Fruit fly (Drosophila melanogaster) whole organism, embryonic: Measurements from ENCODE around the gene be.
A peak's percentile ranks its signal among the peaks of the same experiment; 100 is the strongest.

Source experiments
- Aef1 ChIP-seq: fragments of 200-800 bp; sonication (Bioruptor generic); IDR thresholded peaks from 3 replicates; pipeline ENCODE4 v1.3.6; 2022; ENCODE audit warnings: missing biosample characterization, missing genetic modification characterization
- CG10366 ChIP-seq: fragments of 200-800 bp; sonication (Bioruptor generic); IDR thresholded peaks from 2 replicates; pipeline ENCODE4 v1.3.6; 2022; ENCODE audit warnings: missing biosample characterization, missing genetic modification characterization
- CG11247 ChIP-seq: fragments of 200-800 bp; sonication (Bioruptor generic); IDR thresholded peaks from 2 replicates; pipeline ENCODE4 v1.3.6; 2022; ENCODE audit warnings: missing biosample characterization, missing genetic modification characterization
- CG11504 ChIP-seq: fragments of 200-800 bp; sonication (Bioruptor generic); optimal IDR thresholded peaks from 3 replicates; lab custom pipeline; 2019; ENCODE audit warnings: missing biosample characterization, mild to moderate bottlenecking, missing genetic modification characterization, moderate library complexity
- CG12155 ChIP-seq: fragments of 200-800 bp; sonication (Bioruptor generic); optimal IDR thresholded peaks from 3 replicates; lab custom pipeline; 2016; ENCODE audit warnings: missing biosample characterization, missing genetic modification characterization
- CG12942 ChIP-seq: fragments of 200-800 bp; sonication (Bioruptor generic); optimal IDR thresholded peaks from 3 replicates; lab custom pipeline; 2016; ENCODE audit warnings: missing biosample characterization, missing genetic modification characterization
- CG15269 ChIP-seq: fragments of 200-800 bp; sonication (Bioruptor generic); optimal IDR thresholded peaks from 2 replicates; lab custom pipeline; 2018; ENCODE audit warnings: missing biosample characterization, mild to moderate bottlenecking, missing genetic modification characterization, moderate library complexity
- CG16813 ChIP-seq: fragments of 200-800 bp; sonication (Bioruptor generic); IDR thresholded peaks from 3 replicates; pipeline ENCODE4 v1.3.6; 2022; ENCODE audit warnings: missing biosample characterization, missing genetic modification characterization; ENCODE audit not compliant: partially characterized antibody
- CG17829 ChIP-seq: fragments of 200-800 bp; optimal IDR thresholded peaks from 2 replicates; lab custom pipeline; 2019; ENCODE audit warnings: missing biosample characterization, mild to moderate bottlenecking, missing genetic modification characterization, moderate library complexity
- CG18599 ChIP-seq: fragments of 200-800 bp; sonication (Bioruptor generic); optimal IDR thresholded peaks from 3 replicates; lab custom pipeline; 2017; ENCODE audit warnings: missing biosample characterization, missing genetic modification characterization, mild to moderate bottlenecking, moderate library complexity, missing genetic modification reagents
- CG2889 ChIP-seq: fragments of 200-800 bp; sonication (Bioruptor generic); IDR thresholded peaks from 3 replicates; pipeline ENCODE4 v1.3.6; 2022; ENCODE audit warnings: missing biosample characterization, missing genetic modification characterization
- CG30431 ChIP-seq: fragments of 200-800 bp; sonication (Bioruptor generic); optimal IDR thresholded peaks from 2 replicates; lab custom pipeline; 2017; ENCODE audit warnings: missing biosample characterization, missing genetic modification characterization
- CG31224 ChIP-seq: fragments of 200-800 bp; sonication (Bioruptor generic); IDR thresholded peaks from 2 replicates; pipeline ENCODE4 v1.3.6; 2022; ENCODE audit warnings: missing biosample characterization, missing genetic modification characterization
- CG34376 ChIP-seq: fragments of 200-800 bp; sonication (Bioruptor generic); optimal IDR thresholded peaks from 2 replicates; lab custom pipeline; 2018; ENCODE audit warnings: missing biosample characterization, mild to moderate bottlenecking, missing genetic modification characterization
- CG3838 ChIP-seq: fragments of 200-800 bp; sonication (Bioruptor generic); optimal IDR thresholded peaks from 3 replicates; lab custom pipeline; 2016; ENCODE audit warnings: missing biosample characterization, missing genetic modification characterization
- CG42726 ChIP-seq: fragments of 200-800 bp; sonication (Bioruptor generic); IDR thresholded peaks from 2 replicates; pipeline ENCODE4 v1.3.6; 2022; ENCODE audit warnings: missing biosample characterization, missing genetic modification characterization; ENCODE audit not compliant: partially characterized antibody
- CG4328 ChIP-seq: fragments of 200-800 bp; sonication (Bioruptor generic); optimal IDR thresholded peaks from 3 replicates; lab custom pipeline; 2017; ENCODE audit warnings: missing biosample characterization, missing genetic modification reagents, missing genetic modification characterization
- CG4617 ChIP-seq: fragments of 200-800 bp; sonication (Bioruptor generic); optimal IDR thresholded peaks from 3 replicates; lab custom pipeline; 2016; ENCODE audit warnings: missing biosample characterization, missing genetic modification characterization, borderline replicate concordance
- CG6254 ChIP-seq: fragments of 200-800 bp; sonication (Bioruptor generic); optimal IDR thresholded peaks from 3 replicates; lab custom pipeline; 2017; ENCODE audit warnings: mild to moderate bottlenecking, missing biosample characterization, missing genetic modification reagents, missing genetic modification characterization
- CG8089 ChIP-seq: fragments of 200-800 bp; sonication (Bioruptor generic); optimal IDR thresholded peaks from 3 replicates; lab custom pipeline; 2016; ENCODE audit warnings: missing biosample characterization, missing genetic modification characterization
- CG8924 ChIP-seq: fragments of 200-800 bp; optimal IDR thresholded peaks from 3 replicates; lab custom pipeline; 2019; ENCODE audit warnings: missing biosample characterization, mild to moderate bottlenecking, missing genetic modification characterization, moderate library complexity
- Camta ChIP-seq: fragments of 200-800 bp; sonication (Bioruptor generic); optimal IDR thresholded peaks from 2 replicates; lab custom pipeline; 2016; ENCODE audit warnings: missing biosample characterization, missing genetic modification characterization
- Dad ChIP-seq: fragments of 200-800 bp; sonication (Bioruptor generic); optimal IDR thresholded peaks from 3 replicates; lab custom pipeline; 2016; ENCODE audit warnings: missing biosample characterization, missing genetic modification characterization
- ERR ChIP-seq: fragments of 200-800 bp; sonication (Bioruptor generic); optimal IDR thresholded peaks from 2 replicates; lab custom pipeline; 2016; ENCODE audit warnings: missing biosample characterization, missing genetic modification characterization
- H2.0 ChIP-seq: fragments of 200-800 bp; sonication (Bioruptor generic); IDR thresholded peaks from 2 replicates; pipeline ENCODE4 v1.3.6; 2022; ENCODE audit warnings: missing biosample characterization, missing genetic modification characterization
- Hmx ChIP-seq: fragments of 200-800 bp; sonication (Bioruptor generic); optimal IDR thresholded peaks from 2 replicates; lab custom pipeline; 2016; ENCODE audit warnings: missing biosample characterization, missing genetic modification characterization
- Max ChIP-seq: fragments of 200-800 bp; sonication (Bioruptor generic); optimal IDR thresholded peaks from 2 replicates; lab custom pipeline; 2016; ENCODE audit warnings: missing biosample characterization, mild to moderate bottlenecking, missing genetic modification characterization
- Mes4 ChIP-seq: fragments of 200-800 bp; sonication (Bioruptor generic); optimal IDR thresholded peaks from 2 replicates; lab custom pipeline; 2016; ENCODE audit warnings: missing biosample characterization, missing genetic modification characterization
- Vsx1 ChIP-seq: fragments of 200-800 bp; sonication (Bioruptor generic); optimal IDR thresholded peaks from 2 replicates; lab custom pipeline; 2017; ENCODE audit warnings: missing biosample characterization, mild to moderate bottlenecking, missing genetic modification characterization, missing genetic modification reagents
- Xrp1 ChIP-seq: fragments of 200-800 bp; sonication (Bioruptor generic); IDR thresholded peaks from 2 replicates; pipeline ENCODE4 v1.3.6; 2022; ENCODE audit warnings: missing biosample characterization, missing genetic modification characterization
- cato ChIP-seq: fragments of 200-800 bp; sonication (Bioruptor generic); optimal IDR thresholded peaks from 2 replicates; lab custom pipeline; 2016; ENCODE audit warnings: missing biosample characterization, missing genetic modification characterization, borderline replicate concordance
- chm ChIP-seq: fragments of 200-800 bp; sonication (Bioruptor generic); IDR thresholded peaks from 2 replicates; pipeline ENCODE4 v1.3.6; 2022; ENCODE audit warnings: missing biosample characterization, missing genetic modification characterization
- ci ChIP-seq: fragments of 200-800 bp; sonication (Bioruptor generic); IDR thresholded peaks from 3 replicates; pipeline ENCODE4 v1.3.6; 2022; ENCODE audit warnings: missing biosample characterization, missing genetic modification characterization
- crp ChIP-seq, 2 experiments: fragments of 200-800 bp; sonication (Bioruptor generic); optimal IDR thresholded peaks; 2 replicates in 1 of 2; 3 replicates in 1 of 2; lab custom pipeline; 2017; ENCODE audit warnings: missing biosample characterization in 2 of 2, missing genetic modification characterization in 2 of 2, mild to moderate bottlenecking in 1 of 2, moderate library complexity in 1 of 2
- fd96Cb ChIP-seq: fragments of 200-800 bp; sonication (Bioruptor generic); optimal IDR thresholded peaks from 2 replicates; lab custom pipeline; 2018; ENCODE audit warnings: missing biosample characterization, mild to moderate bottlenecking, missing genetic modification characterization, moderate library complexity
- gce ChIP-seq: fragments of 200-800 bp; sonication (Bioruptor generic); IDR thresholded peaks from 3 replicates; pipeline ENCODE4 v1.3.6; 2022; ENCODE audit warnings: missing biosample characterization, missing genetic modification characterization
- hkb ChIP-seq, 2 experiments: fragments of 200-800 bp in 1 of 2; fragments of >200 bp in 1 of 2; sonication (Bioruptor generic) in 1 of 2; IDR thresholded peaks in 1 of 2; optimal IDR thresholded peaks in 1 of 2; 2 replicates each; pipeline versions ENCODE4 v1.3.6 to Lab custom; 2017 to 2022; ENCODE audit warnings: missing biosample characterization in 1 of 2, missing genetic modification characterization in 1 of 2
- klu ChIP-seq: fragments of 200-800 bp; sonication (Bioruptor generic); IDR thresholded peaks from 2 replicates; pipeline ENCODE4 v1.3.6; 2022; ENCODE audit warnings: missing biosample characterization, missing genetic modification characterization
- kni ChIP-seq: fragments of 200-800 bp; sonication (Bioruptor generic); optimal IDR thresholded peaks from 3 replicates; lab custom pipeline; 2017; ENCODE audit warnings: mild to moderate bottlenecking, missing biosample characterization, missing genetic modification reagents, missing genetic modification characterization
- otp ChIP-seq: fragments of 200-800 bp; sonication (Bioruptor generic); IDR thresholded peaks from 3 replicates; pipeline ENCODE4, ENCODE4 v1.3.6; 2022; ENCODE audit warnings: missing biosample characterization, missing genetic modification characterization
- p53 ChIP-seq: fragments of 200-800 bp; sonication (Bioruptor generic); optimal IDR thresholded peaks from 2 replicates; lab custom pipeline; 2016; ENCODE audit warnings: missing biosample characterization, missing genetic modification characterization
- pita ChIP-seq: fragments of 200-800 bp; sonication (Bioruptor generic); optimal IDR thresholded peaks from 2 replicates; lab custom pipeline; 2017; ENCODE audit warnings: missing biosample characterization, mild to moderate bottlenecking, missing genetic modification characterization
- pum ChIP-seq: fragments of 200-800 bp; sonication (Bioruptor generic); optimal IDR thresholded peaks from 2 replicates; lab custom pipeline; 2016; ENCODE audit warnings: missing biosample characterization, missing genetic modification characterization
- sim ChIP-seq: fragments of 200-800 bp; sonication (Bioruptor generic); IDR thresholded peaks from 2 replicates; pipeline ENCODE4 v1.3.6; 2022; ENCODE audit warnings: missing biosample characterization, missing genetic modification characterization
- sna ChIP-seq: fragments of 200-800 bp; sonication (Bioruptor generic); IDR thresholded peaks from 2 replicates; pipeline ENCODE4 v1.3.6; 2022; ENCODE audit warnings: missing biosample characterization, missing genetic modification characterization; ENCODE audit not compliant: partially characterized antibody
- sug ChIP-seq: fragments of 200-800 bp; optimal IDR thresholded peaks from 2 replicates; lab custom pipeline; 2019; ENCODE audit warnings: missing biosample characterization, mild to moderate bottlenecking, missing genetic modification characterization, moderate library complexity
- tna ChIP-seq: fragments of 200-800 bp; sonication (Bioruptor generic); IDR thresholded peaks from 2 replicates; pipeline ENCODE4 v1.3.6; 2022; ENCODE audit warnings: missing biosample characterization, missing genetic modification characterization; ENCODE audit not compliant: partially characterized antibody
- twi ChIP-seq: fragments of 200-800 bp; optimal IDR thresholded peaks from 2 replicates; lab custom pipeline; 2019; ENCODE audit warnings: missing biosample characterization, mild to moderate bottlenecking, missing genetic modification characterization, moderate library complexity
- zfh1 ChIP-seq: fragments of 200-800 bp; sonication (Bioruptor generic); IDR thresholded peaks from 3 replicates; pipeline ENCODE4 v1.3.6; 2022; ENCODE audit warnings: missing biosample characterization, missing genetic modification characterization

Gene be

dm6 chrX:15021021-15021477 lies 3.2 kb upstream of the be start (continued):
- TF ChIP-seq sna (no peak), Camta (GFP tag; lab: Kevin White, UChicago) (no peak), CG30431 (GFP tag; lab: Kevin White, UChicago) (peak; percentile 44), CG42726 (GFP tag; lab: Robert Waterston, UW) (no peak), CG4617 (no peak), CG31224 (GFP tag; lab: Robert Waterston, UW) (peak; percentile 46; the same call in 1 of the 2 replicates), CG8089 (GFP tag; lab: Kevin White, UChicago) (no peak), klu (GFP tag; lab: Robert Waterston, UW) (peak; percentile 43; the same call in 1 of the 2 replicates), CG11504 (tag; lab: Kevin White, UChicago) (peak; percentile 91), CG34376 (GFP tag; lab: Kevin White, UChicago) (no peak), CG15269 (tag; lab: Kevin White, UChicago) (peak; percentile 76), zfh1 (peak; percentile 85), CG2889 (GFP tag; lab: Robert Waterston, UW) (no peak), ERR (GFP tag; lab: Kevin White, UChicago) (no peak), CG10366 (GFP tag; lab: Robert Waterston, UW) (peak; percentile 77), chm (GFP tag; lab: Robert Waterston, UW) (peak; percentile 66; the same call in 1 of the 2 replicates), CG6254 (peak; percentile 80), tna (GFP tag; lab: Robert Waterston, UW) (no peak), crp (GFP tag; optimal IDR thresholded peaks at IDR 0.05; lab: Kevin White, UChicago) (peak in 1 of 2 experiments; percentile 13), CG12155 (GFP tag; lab: Kevin White, UChicago) (peak; percentile 53), Mes4 (GFP tag; lab: Kevin White, UChicago) (no peak), CG3838 (GFP tag; lab: Kevin White, UChicago) (no peak), pita (GFP tag; lab: Kevin White, UChicago) (no peak), Aef1 (GFP tag; lab: Robert Waterston, UW) (peak; percentile 27; the same call in 2 of the 3 replicates), kni (GFP tag; lab: Kevin White, UChicago) (peak; percentile 97), ci (GFP tag; lab: Robert Waterston, UW) (peak; percentile 86), pum (no peak), gce (peak; percentile 52; the same call in 1 of the 3 replicates), Max (peak; percentile 51), CG4328 (GFP tag; lab: Kevin White, UChicago) (peak; percentile 57), otp (peak; percentile 78; the same call in 2 of the 3 replicates), Vsx1 (GFP tag; lab: Kevin White, UChicago) (peak; percentile 27), hkb (optimal IDR thresholded peaks at IDR 0.05; lab: Kevin White, UChicago) (no peak), hkb (GFP tag; IDR thresholded peaks at IDR 0.05; lab: Robert Waterston, UW) (peak; percentile 72), twi (peak; percentile 72), fd96Cb (tag; lab: Kevin White, UChicago) (peak; percentile 91), p53 (GFP tag; lab: Kevin White, UChicago) (no peak), CG16813 (GFP tag; lab: Robert Waterston, UW) (no peak), CG8924 (tag; lab: Kevin White, UChicago) (peak; percentile 93), sim (peak; percentile 42; the same call in 1 of the 2 replicates), Dad (GFP tag; lab: Kevin White, UChicago) (no peak), CG11247 (GFP tag; lab: Robert Waterston, UW) (0 out of 2 replicates have a peak, but pooled peaks have one; percentile 35), Xrp1 (GFP tag; lab: Robert Waterston, UW) (peak; percentile 93), sug (tag; lab: Kevin White, UChicago) (peak; percentile 43), CG18599 (GFP tag; lab: Kevin White, UChicago) (peak; percentile 83), cato (GFP tag; lab: Kevin White, UChicago) (peak; percentile 25), CG17829 (peak; percentile 95), Hmx (no peak), H2.0 (GFP tag; lab: Robert Waterston, UW) (peak; percentile 61), CG12942 (peak; percentile 53)
